Fruit fly (Drosophila melanogaster): ENCODE results near the gene CG14089.

Gene CG14089

DNA sequence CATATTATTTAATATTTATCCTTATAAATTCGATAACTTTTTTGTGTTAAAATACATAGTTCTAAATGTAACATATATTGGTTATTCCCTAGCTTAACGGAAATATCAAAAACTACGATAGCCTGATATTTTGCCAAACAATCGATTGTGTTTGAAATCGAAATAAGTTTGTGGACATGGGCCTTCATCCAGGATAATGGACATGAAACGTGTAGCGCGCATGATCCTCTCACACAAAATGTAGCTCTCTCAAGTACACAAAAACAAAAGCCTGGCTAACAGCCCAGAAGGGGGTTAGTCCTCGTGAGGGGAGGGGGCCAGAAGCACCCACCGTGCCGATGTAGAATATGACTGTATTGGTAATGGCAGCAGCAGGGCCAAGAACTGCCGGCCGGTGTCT lies 42.8 kb downstream of the CG14089 start (continued):
- TF ChIP-seq CG1647 (GFP tag; optimal IDR thresholded peaks at IDR 0.05), result no peak
- TF ChIP-seq lilli (GFP tag; optimal IDR thresholded peaks at IDR 0.05), result no peak
- peak; percentile 17 for TF ChIP-seq Myb (GFP tag; optimal IDR thresholded peaks at IDR 0.05)
- no peak for TF ChIP-seq nmo (GFP tag; optimal IDR thresholded peaks at IDR 0.05)
- TF ChIP-seq Doc3 (GFP tag; IDR thresholded peaks at IDR 0.05; ENCODE audit: partially characterized antibody), result no peak
- TF ChIP-seq CG10274 (GFP tag; optimal IDR thresholded peaks at IDR 0.05), result no peak
- TF ChIP-seq ERR (GFP tag; optimal IDR thresholded peaks at IDR 0.05), result no peak
- no peak for TF ChIP-seq ro (GFP tag; IDR thresholded peaks at IDR 0.05)
- no peak for TF ChIP-seq CG10321 (GFP tag; IDR thresholded peaks at IDR 0.05)
- TF ChIP-seq CG4424 (GFP tag; optimal IDR thresholded peaks at IDR 0.05), result no peak
- TF ChIP-seq E2f2 (GFP tag; IDR thresholded peaks at IDR 0.05), result no peak
- TF ChIP-seq CG6654 (GFP tag; optimal IDR thresholded peaks at IDR 0.05), result no peak
- no peak for TF ChIP-seq nerfin-2 (GFP tag; IDR thresholded peaks at IDR 0.05; ENCODE audit: partially characterized antibody)
- TF ChIP-seq Blimp-1 (GFP tag; optimal IDR thresholded peaks at IDR 0.05), result no peak
- no peak for TF ChIP-seq CG30403 (GFP tag; optimal IDR thresholded peaks at IDR 0.05)
- peak; percentile 83 for TF ChIP-seq CG9437 (GFP tag; optimal IDR thresholded peaks at IDR 0.05)
- TF ChIP-seq ac (GFP tag; optimal IDR thresholded peaks at IDR 0.05), result no peak
- TF ChIP-seq CG13894 (tag; optimal IDR thresholded peaks at IDR 0.05), result peak; percentile 28
- TF ChIP-seq Ada2b (GFP tag; IDR thresholded peaks at IDR 0.05), result no peak
- TF ChIP-seq Doc2 (GFP tag; IDR thresholded peaks at IDR 0.05), result no peak
- TF ChIP-seq Ssrp (tag; optimal IDR thresholded peaks at IDR 0.05), result no peak
- no peak for TF ChIP-seq sima (GFP tag; optimal IDR thresholded peaks at IDR 0.05)
- no peak for TF ChIP-seq ems (GFP tag; optimal IDR thresholded peaks at IDR 0.05)
- TF ChIP-seq CG13775 (GFP tag; optimal IDR thresholded peaks at IDR 0.05), result no peak
- no peak for TF ChIP-seq gcm2 (GFP tag; optimal IDR thresholded peaks at IDR 0.05)
- TF ChIP-seq Hmx (GFP tag; optimal IDR thresholded peaks at IDR 0.05), result no peak
- TF ChIP-seq danr (GFP tag; IDR thresholded peaks at IDR 0.05), result no peak
- TF ChIP-seq Awh (GFP tag; IDR thresholded peaks at IDR 0.05), result no peak
- no peak for TF ChIP-seq Nf-YA (GFP tag; IDR thresholded peaks at IDR 0.05)
- TF ChIP-seq CG10366 (GFP tag; IDR thresholded peaks at IDR 0.05), result no peak
- peak; percentile 46; the same call in 1 of the 2 replicates for TF ChIP-seq crol (GFP tag; IDR thresholded peaks at IDR 0.05)
- peak; percentile 3 for TF ChIP-seq Med (GFP tag)
- peak; percentile 1 for TF ChIP-seq pzg (GFP tag; optimal IDR thresholded peaks at IDR 0.05)
- TF ChIP-seq CG4820 (GFP tag; optimal IDR thresholded peaks at IDR 0.05), result no peak
- TF ChIP-seq CG8478 (optimal IDR thresholded peaks at IDR 0.05), result no peak
- no peak for TF ChIP-seq CG14710 (tag; optimal IDR thresholded peaks at IDR 0.05)
- peak; percentile 94 for TF ChIP-seq ewg (GFP tag; optimal IDR thresholded peaks at IDR 0.05)
- TF ChIP-seq Atf3 (GFP tag; optimal IDR thresholded peaks at IDR 0.05), result no peak
- TF ChIP-seq CG14860 (GFP tag; IDR thresholded peaks at IDR 0.05; ENCODE audit: partially characterized antibody), result 0 out of 3 replicates have a peak, but pooled peaks have one; percentile 27
- no peak for TF ChIP-seq CG6254 (GFP tag; optimal IDR thresholded peaks at IDR 0.05)
- TF ChIP-seq CG34376 (GFP tag; optimal IDR thresholded peaks at IDR 0.05), result no peak
- no peak for TF ChIP-seq CG3407 (GFP tag; optimal IDR thresholded peaks at IDR 0.05)
- no peak for TF ChIP-seq CG2875 (GFP tag; optimal IDR thresholded peaks at IDR 0.05)
- no peak for TF ChIP-seq Hr39 (optimal IDR thresholded peaks at IDR 0.05)
- no peak for TF ChIP-seq stwl (tag; optimal IDR thresholded peaks at IDR 0.05)
- no peak for TF ChIP-seq corto (GFP tag; optimal IDR thresholded peaks at IDR 0.05)
- TF ChIP-seq ham (GFP tag; IDR thresholded peaks at IDR 0.05), result no peak
- no peak for TF ChIP-seq B-H1 (GFP tag; IDR thresholded peaks at IDR 0.05)
- no peak for TF ChIP-seq kni (GFP tag; optimal IDR thresholded peaks at IDR 0.05)
- no peak for TF ChIP-seq HLH54F (GFP tag; optimal IDR thresholded peaks at IDR 0.05)
- peak; percentile 15; the same call in 1 of the 2 replicates for TF ChIP-seq Adf1 (GFP tag; IDR thresholded peaks at IDR 0.05)
- no peak for TF ChIP-seq luna (GFP tag; optimal IDR thresholded peaks at IDR 0.05)
- TF ChIP-seq CG8388 (GFP tag; optimal IDR thresholded peaks at IDR 0.05), result no peak
